Fruit fly (Drosophila melanogaster) whole organism, wandering third instar larva: ENCODE results near the gene CG15023.
A peak's percentile ranks its signal among the peaks of the same experiment; 100 is the strongest.

Experiments used
- CG32264 ChIP-seq: fragments of 200-800 bp; sonication (Bioruptor generic); optimal IDR thresholded peaks from 2 replicates; lab custom pipeline; 2016; ENCODE audit warnings: missing biosample characterization, missing genetic modification characterization
- CG9705 ChIP-seq: fragments of 200-800 bp; sonication (Bioruptor generic); optimal IDR thresholded peaks from 2 replicates; lab custom pipeline; 2018; ENCODE audit warnings: missing biosample characterization, mild to moderate bottlenecking, missing genetic modification characterization
- CrebA ChIP-seq: fragments of 200-800 bp; sonication (Bioruptor generic); optimal IDR thresholded peaks from 2 replicates; lab custom pipeline; 2016; ENCODE audit warnings: missing biosample characterization, mild to moderate bottlenecking, missing genetic modification characterization, borderline replicate concordance
- Dfd ChIP-seq: fragments of >200 bp; optimal IDR thresholded peaks from 2 replicates; lab custom pipeline; 2017; ENCODE audit warnings: missing biosample characterization, missing genetic modification characterization
- GATAd ChIP-seq: sonication (Bioruptor generic); optimal IDR thresholded peaks from 2 replicates; lab custom pipeline; 2016; ENCODE audit warnings: missing biosample characterization, missing genetic modification characterization
- HLH106 ChIP-seq: fragments of 200-800 bp; optimal IDR thresholded peaks from 3 replicates; lab custom pipeline; 2019; ENCODE audit warnings: missing biosample characterization, mild to moderate bottlenecking, missing genetic modification characterization, moderate library complexity
- Hnf4 ChIP-seq: fragments of 200-800 bp; sonication (Bioruptor generic); optimal IDR thresholded peaks from 2 replicates; lab custom pipeline; 2016; ENCODE audit warnings: missing biosample characterization, mild to moderate bottlenecking, missing genetic modification characterization
- Jra ChIP-seq: sonication (Bioruptor generic); optimal IDR thresholded peaks from 2 replicates; lab custom pipeline; 2016; ENCODE audit warnings: missing biosample characterization, missing genetic modification characterization
- Mio ChIP-seq: sonication (Bioruptor generic); optimal IDR thresholded peaks from 2 replicates; lab custom pipeline; 2016; ENCODE audit warnings: missing biosample characterization, missing genetic modification characterization
- Myc ChIP-seq: fragments of >200 bp; optimal IDR thresholded peaks from 2 replicates; lab custom pipeline; 2017
- N ChIP-seq: fragments of >200 bp; optimal IDR thresholded peaks from 2 replicates; lab custom pipeline; 2018; ENCODE audit warnings: missing biosample characterization, missing external identifiers, missing genetic modification characterization
- OdsH ChIP-seq: fragments of 200-800 bp; sonication (Bioruptor generic); optimal IDR thresholded peaks from 2 replicates; lab custom pipeline; 2016; ENCODE audit warnings: missing biosample characterization, mild to moderate bottlenecking, missing genetic modification characterization
- Rel ChIP-seq, 2 experiments: fragments of 200-800 bp; sonication (Bioruptor generic) in 1 of 2; optimal IDR thresholded peaks; 2 replicates in 1 of 2; 3 replicates in 1 of 2; lab custom pipeline; 2016 to 2019; ENCODE audit warnings: mild to moderate bottlenecking in 2 of 2, missing biosample characterization in 2 of 2, missing genetic modification characterization in 2 of 2, moderate library complexity in 1 of 2
- Sp1 ChIP-seq: fragments of 200-800 bp; sonication (Bioruptor generic); optimal IDR thresholded peaks from 3 replicates; lab custom pipeline; 2019; ENCODE audit warnings: missing biosample characterization, mild to moderate bottlenecking, missing genetic modification characterization, moderate library complexity
- br ChIP-seq: fragments of 200-800 bp; sonication (Bioruptor generic); optimal IDR thresholded peaks from 2 replicates; lab custom pipeline; 2016; ENCODE audit warnings: missing biosample characterization, missing genetic modification characterization
- dl ChIP-seq, 2 experiments: fragments of 175-275, 200-275 bp in 1 of 2; fragments of 200-275 bp in 1 of 2; sonication (Bioruptor generic); optimal IDR thresholded peaks; lab custom pipeline; 2018; ENCODE audit warnings: mild to moderate bottlenecking in 2 of 2, missing biosample characterization in 2 of 2, missing genetic modification characterization in 2 of 2, moderate library complexity in 2 of 2; ENCODE audit not compliant: partially characterized antibody in 2 of 2, insufficient read depth in 1 of 2
- dsf ChIP-seq: sonication (Bioruptor generic); optimal IDR thresholded peaks from 2 replicates; lab custom pipeline; 2016; ENCODE audit warnings: missing biosample characterization, missing genetic modification characterization, borderline replicate concordance
- ey ChIP-seq: fragments of 200-800 bp; sonication (Bioruptor generic); optimal IDR thresholded peaks from 2 replicates; lab custom pipeline; 2016; ENCODE audit warnings: missing biosample characterization, missing genetic modification characterization
- foxo ChIP-seq, 2 experiments: fragments of 200-800 bp; sonication (Bioruptor generic); optimal IDR thresholded peaks; 2 replicates in 1 of 2; 3 replicates in 1 of 2; lab custom pipeline; 2016 to 2017; ENCODE audit warnings: missing biosample characterization in 2 of 2, missing genetic modification characterization in 2 of 2
- fru ChIP-seq: fragments of 200-800 bp; sonication (Bioruptor generic); optimal IDR thresholded peaks from 3 replicates; lab custom pipeline; 2016; ENCODE audit warnings: missing biosample characterization, mild to moderate bottlenecking, missing genetic modification characterization
- h ChIP-seq: fragments of 200-800 bp; sonication (Bioruptor generic); optimal IDR thresholded peaks from 3 replicates; lab custom pipeline; 2016; ENCODE audit warnings: missing biosample characterization, mild to moderate bottlenecking, missing genetic modification characterization
- lola ChIP-seq: fragments of >200 bp; optimal IDR thresholded peaks from 2 replicates; lab custom pipeline; 2017; ENCODE audit warnings: missing biosample characterization, missing genetic modification characterization
- rgr ChIP-seq: fragments of 200-800 bp; sonication (Bioruptor generic); optimal IDR thresholded peaks from 3 replicates; lab custom pipeline; 2016; ENCODE audit warnings: missing biosample characterization, mild to moderate bottlenecking, missing genetic modification characterization
- sage ChIP-seq: fragments of 200-800 bp; sonication (Bioruptor generic); optimal IDR thresholded peaks from 2 replicates; lab custom pipeline; 2016; ENCODE audit warnings: missing biosample characterization, mild to moderate bottlenecking, missing genetic modification characterization
- sv ChIP-seq: fragments of 200-800 bp; sonication (Bioruptor generic); optimal IDR thresholded peaks from 3 replicates; lab custom pipeline; 2016; ENCODE audit warnings: missing biosample characterization, missing genetic modification characterization
- tai ChIP-seq: sonication (Bioruptor generic); optimal IDR thresholded peaks from 2 replicates; lab custom pipeline; 2016; ENCODE audit warnings: missing biosample characterization, missing genetic modification characterization
- woc ChIP-seq: sonication (Bioruptor generic); optimal IDR thresholded peaks from 2 replicates; lab custom pipeline; 2016; ENCODE audit warnings: missing biosample characterization, mild to moderate bottlenecking, missing genetic modification characterization

CG15023 gene

dm6 chr3L:4411025-4411873, 50.1 kb downstream of the CG15023 start:
- TF ChIP-seq CG9705 (GFP tag; lab: Kevin White, UChicago) (no peak), h (peak; percentile 44), CG32264 (GFP tag; lab: Kevin White, UChicago) (no peak), ey (peak; percentile 26), GATAd (GFP tag; lab: Kevin White, UChicago) (no peak), sage (GFP tag; lab: Kevin White, UChicago) (no peak), Dfd (GFP tag; lab: Kevin White, UChicago) (no peak), sv (GFP tag; lab: Kevin White, UChicago) (no peak), fru (GFP tag; lab: Kevin White, UChicago) (peak; percentile 60), Hnf4 (GFP tag; lab: Kevin White, UChicago) (peak; percentile 47), CrebA (GFP tag; lab: Kevin White, UChicago) (no peak), br (GFP tag; lab: Kevin White, UChicago) (peak; percentile 28), OdsH (GFP tag; lab: Kevin White, UChicago) (peak; percentile 16), Rel (GFP tag; optimal IDR thresholded peaks at IDR 0.05; lab: Kevin White, UChicago) (no peak), Rel (tag; optimal IDR thresholded peaks at IDR 0.05; lab: Kevin White, UChicago) (peak; percentile 6), Jra (GFP tag; lab: Kevin White, UChicago) (peak; percentile 23), Myc (lab: Kevin White, UChicago) (no peak), dsf (GFP tag; lab: Kevin White, UChicago) (no peak), tai (GFP tag; lab: Kevin White, UChicago) (no peak), lola (GFP tag; lab: Kevin White, UChicago) (no peak), foxo (GFP tag; optimal IDR thresholded peaks at IDR 0.05; lab: Kevin White, UChicago) (peak in 1 of 2 experiments; percentile 46), Sp1 (GFP tag; lab: Kevin White, UChicago) (peak; percentile 3), rgr (GFP tag; lab: Kevin White, UChicago) (peak; percentile 29), N (GFP tag; lab: Kevin White, UChicago) (no peak), dl (GFP tag; optimal IDR thresholded peaks at IDR 0.05; lab: Kevin White, UChicago; ENCODE audit: insufficient read depth in 1 of 2, partially characterized antibody in 2 of 2) (no peak), woc (no peak), HLH106 (tag; lab: Kevin White, UChicago) (peak; percentile 35), Mio (GFP tag; lab: Kevin White, UChicago) (no peak)
- TF ChIP-seq, all 38 proteins: peak for 12
